Worm (Caenorhabditis elegans): ENCODE results near the gene F23B12.4.

ce11 chrV:14491097-14491496 lies 50.2 kb downstream of the F23B12.4 start:
- TF ChIP-seq nhr-6 (tag; optimal IDR thresholded peaks at IDR 0.05) (no peak), nhr-11 (tag; optimal IDR thresholded peaks at IDR 0.05) (no peak), mab-5 (tag; optimal IDR thresholded peaks at IDR 0.05) (no peak), ama-1 (optimal IDR thresholded peaks at IDR 0.05) (no peak), ceh-16 (tag; optimal IDR thresholded peaks at IDR 0.05) (no peak), fos-1 (tag; optimal IDR thresholded peaks at IDR 0.05) (no peak), mdl-1 (tag; optimal IDR thresholded peaks at IDR 0.05) (no peak), lin-13 (GFP tag; optimal IDR thresholded peaks at IDR 0.05) (no peak), lsy-2 (tag; optimal IDR thresholded peaks at IDR 0.05) (no peak), unc-62 (GFP tag; optimal IDR thresholded peaks at IDR 0.05) (no peak), unc-55 (GFP tag; optimal IDR thresholded peaks at IDR 0.05) (no peak), F13H6.1 (tag; optimal IDR thresholded peaks at IDR 0.05) (no peak), lin-11 (tag; optimal IDR thresholded peaks at IDR 0.05) (no peak), nhr-23 (tag; optimal IDR thresholded peaks at IDR 0.05) (no peak)
